Worm (Caenorhabditis elegans) whole organism, mixed stage, embryonic: ENCODE measurements around the gene Y105C5A.9.

ENCODE experiments used
- bed-3 ChIP-seq: fragments of 200-800 bp; sonication (Bioruptor generic); optimal IDR thresholded peaks from 3 replicates; lab custom pipeline; 2018; ENCODE audit warnings: mild to moderate bottlenecking, missing genetic modification characterization, moderate library complexity, missing compliant biosample characterization
- drap-1 ChIP-seq: fragments of 200-800 bp; sonication (Bioruptor generic); optimal IDR thresholded peaks from 3 replicates; lab custom pipeline; 2018; ENCODE audit warnings: mild to moderate bottlenecking, missing genetic modification characterization, missing compliant biosample characterization
- nhr-12 ChIP-seq: fragments of 150-350 bp; optimal IDR thresholded peaks from 2 replicates; lab custom pipeline; 2014; ENCODE audit warnings: missing biosample characterization, missing genetic modification characterization
- nhr-2 ChIP-seq: fragments of 150-350 bp; optimal IDR thresholded peaks from 2 replicates; lab custom pipeline; 2014; ENCODE audit warnings: missing biosample characterization, missing genetic modification characterization
- nhr-28 ChIP-seq: fragments of 150-350 bp; optimal IDR thresholded peaks from 2 replicates; lab custom pipeline; 2014; ENCODE audit warnings: missing biosample characterization, missing genetic modification characterization
- sem-2 ChIP-seq: fragments of 200-800 bp; sonication (Bioruptor generic); optimal IDR thresholded peaks from 2 replicates; lab custom pipeline; 2018; ENCODE audit warnings: mild to moderate bottlenecking, missing genetic modification characterization, missing compliant biosample characterization
- unc-62 ChIP-seq: fragments of 150-350 bp; optimal IDR thresholded peaks from 2 replicates; lab custom pipeline; 2014; ENCODE audit warnings: missing biosample characterization, missing genetic modification reagents, missing genetic modification characterization

DNA sequence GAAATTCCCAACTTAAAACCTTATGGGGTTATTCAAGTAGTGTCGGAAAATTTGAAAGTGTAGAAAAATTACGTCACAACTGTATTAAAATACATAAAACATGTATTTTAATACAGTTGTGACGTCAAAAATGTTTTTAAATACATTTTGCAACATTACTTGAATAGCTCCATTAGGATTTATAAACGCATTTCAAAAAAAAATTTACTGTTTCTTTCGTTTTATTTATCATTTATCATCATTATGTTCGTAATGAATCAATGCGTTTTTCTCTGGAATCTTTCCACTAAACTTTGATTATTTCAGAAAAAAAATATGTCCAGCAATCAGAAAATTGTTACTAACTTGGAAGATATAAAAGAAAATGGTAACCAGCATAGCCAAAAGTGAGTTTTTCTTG, 47.7 kb upstream of the Y105C5A.9 start, which contains the start of gene Y105C5A.508:
- no peak for TF ChIP-seq unc-62 (GFP tag; lab: Kevin White, UChicago)
- TF ChIP-seq nhr-28 (tag; lab: Kevin White, UChicago), result no peak
- no peak for TF ChIP-seq sem-2 (GFP tag; lab: Kevin White, UChicago)
- TF ChIP-seq nhr-12, result no peak
- TF ChIP-seq drap-1 (GFP tag; lab: Kevin White, UChicago), result no peak
- TF ChIP-seq nhr-2 (tag; lab: Kevin White, UChicago), result no peak
- no peak for TF ChIP-seq bed-3 (GFP tag; lab: Kevin White, UChicago)
